Fruit fly (Drosophila melanogaster) whole organism, prepupa: ENCODE measurements around the gene mRpL13.

Source experiments
- CG10631 ChIP-seq: fragments of 200-800 bp; sonication (Bioruptor generic); optimal IDR thresholded peaks from 2 replicates; lab custom pipeline; 2016; ENCODE audit warnings: missing biosample characterization, missing genetic modification characterization
- CG11294 ChIP-seq: fragments of 200-800 bp; sonication (Bioruptor generic); IDR thresholded peaks from 2 replicates; pipeline ENCODE4 v1.3.6; 2022; ENCODE audit warnings: missing biosample characterization, missing genetic modification characterization
- CG11762 ChIP-seq: fragments of 200-800 bp; sonication (Bioruptor generic); optimal IDR thresholded peaks from 3 replicates; lab custom pipeline; 2016; ENCODE audit warnings: missing biosample characterization, missing genetic modification characterization; ENCODE audit not compliant: insufficient read depth
- CG15336 ChIP-seq: fragments of 200-800 bp; sonication (Bioruptor generic); IDR thresholded peaks from 2 replicates; pipeline ENCODE4 v1.3.6; 2022; ENCODE audit warnings: missing biosample characterization, missing genetic modification characterization
- CG16779 ChIP-seq: fragments of 200-800 bp; sonication (Bioruptor generic); optimal IDR thresholded peaks from 3 replicates; lab custom pipeline; 2017; ENCODE audit warnings: missing biosample characterization, mild to moderate bottlenecking, missing genetic modification characterization
- CG3032 ChIP-seq: fragments of 200-800 bp; optimal IDR thresholded peaks from 2 replicates; lab custom pipeline; 2019; ENCODE audit warnings: missing biosample characterization, mild to moderate bottlenecking, missing genetic modification characterization, moderate library complexity
- CG32006 ChIP-seq: fragments of 200-800 bp; sonication (Bioruptor generic); optimal IDR thresholded peaks from 3 replicates; lab custom pipeline; 2017; ENCODE audit warnings: missing biosample characterization, mild to moderate bottlenecking, missing genetic modification characterization
- CG34406 ChIP-seq: fragments of 200-800 bp; sonication (Bioruptor generic); optimal IDR thresholded peaks from 3 replicates; lab custom pipeline; 2016; ENCODE audit warnings: missing biosample characterization, missing genetic modification characterization
- CG6163 ChIP-seq: fragments of 200-800 bp; sonication (Bioruptor generic); IDR thresholded peaks from 3 replicates; pipeline ENCODE4 v1.3.6; 2022; ENCODE audit warnings: missing biosample characterization, missing genetic modification characterization
- CG6276 ChIP-seq: fragments of 200-800 bp; sonication (Bioruptor generic); optimal IDR thresholded peaks from 2 replicates; lab custom pipeline; 2017; ENCODE audit warnings: missing biosample characterization, mild to moderate bottlenecking, missing genetic modification characterization
- CG6808 ChIP-seq: fragments of 200-800 bp; sonication (Bioruptor generic); optimal IDR thresholded peaks from 3 replicates; lab custom pipeline; 2017; ENCODE audit warnings: missing biosample characterization, missing genetic modification characterization, mild to moderate bottlenecking, moderate library complexity, missing genetic modification reagents
- CG8319 ChIP-seq: fragments of 200-800 bp; sonication (Bioruptor generic); optimal IDR thresholded peaks from 3 replicates; lab custom pipeline; 2016; ENCODE audit warnings: missing biosample characterization, missing genetic modification characterization
- CG8632 ChIP-seq: fragments of 200-800 bp; sonication (Bioruptor generic); optimal IDR thresholded peaks from 3 replicates; lab custom pipeline; 2016; ENCODE audit warnings: missing biosample characterization, missing genetic modification characterization
- Eip78C ChIP-seq: fragments of 200-800 bp; sonication (Bioruptor generic); peaks from one replicate; lab custom pipeline; 2016; ENCODE audit warnings: missing biosample characterization, missing genetic modification characterization
- Eip93F ChIP-seq: fragments of 200-800 bp; sonication (Bioruptor generic); optimal IDR thresholded peaks from 2 replicates; lab custom pipeline; 2016; ENCODE audit warnings: missing biosample characterization, mild to moderate bottlenecking, missing genetic modification characterization
- Ets21C ChIP-seq: fragments of 200-800 bp; sonication (Bioruptor generic); optimal IDR thresholded peaks from 3 replicates; lab custom pipeline; 2016; ENCODE audit warnings: missing biosample characterization, missing genetic modification characterization
- Gug ChIP-seq: fragments of 200-800 bp; sonication (Bioruptor generic); IDR thresholded peaks from 2 replicates; pipeline ENCODE4 v1.3.6; 2022; ENCODE audit warnings: missing biosample characterization, missing genetic modification characterization
- Hr39 ChIP-seq: fragments of 200-800 bp; sonication (Bioruptor generic); optimal IDR thresholded peaks from 2 replicates; lab custom pipeline; 2016; ENCODE audit warnings: missing biosample characterization, missing genetic modification characterization
- Hr4 ChIP-seq: fragments of 200-800 bp; sonication (Bioruptor generic); optimal IDR thresholded peaks from 3 replicates; lab custom pipeline; 2016; ENCODE audit warnings: missing biosample characterization, missing genetic modification characterization
- Met ChIP-seq: fragments of 200-800 bp; sonication (Bioruptor generic); optimal IDR thresholded peaks from 3 replicates; lab custom pipeline; 2016; ENCODE audit warnings: missing biosample characterization, missing genetic modification characterization
- OdsH ChIP-seq: fragments of 200-800 bp; sonication (Bioruptor generic); optimal IDR thresholded peaks from 3 replicates; lab custom pipeline; 2016; ENCODE audit warnings: missing biosample characterization, missing genetic modification characterization
- Smox ChIP-seq: fragments of 200-800 bp; sonication (Bioruptor generic); optimal IDR thresholded peaks from 3 replicates; lab custom pipeline; 2016; ENCODE audit warnings: missing biosample characterization, missing genetic modification characterization
- Sox14 ChIP-seq: fragments of 200-800 bp; sonication (Bioruptor generic); optimal IDR thresholded peaks from 3 replicates; lab custom pipeline; 2016; ENCODE audit warnings: missing biosample characterization, missing genetic modification characterization
- Sox15 ChIP-seq: fragments of 200-800 bp; sonication (Bioruptor generic); optimal IDR thresholded peaks from 3 replicates; lab custom pipeline; 2016; ENCODE audit warnings: missing biosample characterization, missing genetic modification characterization
- achi ChIP-seq: fragments of 200-800 bp; sonication (Bioruptor generic); optimal IDR thresholded peaks from 3 replicates; lab custom pipeline; 2016; ENCODE audit warnings: missing biosample characterization, missing genetic modification characterization
- acj6 ChIP-seq: fragments of 200-800 bp; sonication (Bioruptor generic); optimal IDR thresholded peaks from 3 replicates; lab custom pipeline; 2016; ENCODE audit warnings: missing biosample characterization, missing genetic modification characterization
- cyc ChIP-seq: fragments of 200-800 bp; sonication (Bioruptor generic); optimal IDR thresholded peaks from 3 replicates; lab custom pipeline; 2016; ENCODE audit warnings: missing biosample characterization, missing genetic modification characterization
- dac ChIP-seq: fragments of 200-800 bp; sonication (Bioruptor generic); optimal IDR thresholded peaks from 2 replicates; lab custom pipeline; 2017; ENCODE audit warnings: missing biosample characterization, mild to moderate bottlenecking, missing genetic modification characterization
- dsx ChIP-seq: fragments of 200-800 bp; optimal IDR thresholded peaks from 3 replicates; lab custom pipeline; 2019; ENCODE audit warnings: missing biosample characterization, mild to moderate bottlenecking, missing genetic modification characterization, moderate library complexity; ENCODE audit not compliant: poor library complexity, severe bottlenecking
- eg ChIP-seq: fragments of 200-800 bp; sonication (Bioruptor generic); IDR thresholded peaks from 3 replicates; pipeline ENCODE4 v1.3.6; 2022; ENCODE audit warnings: missing biosample characterization, missing genetic modification characterization
- esn ChIP-seq: fragments of 200-800 bp; sonication (Bioruptor generic); optimal IDR thresholded peaks from 2 replicates; lab custom pipeline; 2016; ENCODE audit warnings: missing biosample characterization, mild to moderate bottlenecking, missing genetic modification characterization, moderate library complexity
- fd59A ChIP-seq: fragments of 200-800 bp; sonication (Bioruptor generic); optimal IDR thresholded peaks from 2 replicates; lab custom pipeline; 2017; ENCODE audit warnings: missing biosample characterization, mild to moderate bottlenecking, missing genetic modification characterization, missing genetic modification reagents
- fd85E ChIP-seq: fragments of 200-800 bp; sonication (Bioruptor generic); optimal IDR thresholded peaks from 3 replicates; lab custom pipeline; 2016; ENCODE audit warnings: missing biosample characterization, missing genetic modification characterization
- fkh ChIP-seq: fragments of 200-800 bp; sonication (Bioruptor generic); optimal IDR thresholded peaks from 3 replicates; lab custom pipeline; 2017; ENCODE audit warnings: missing biosample characterization, mild to moderate bottlenecking, missing genetic modification characterization, moderate library complexity
- lz ChIP-seq: fragments of 200-800 bp; sonication (Bioruptor generic); optimal IDR thresholded peaks from 3 replicates; lab custom pipeline; 2016; ENCODE audit warnings: missing biosample characterization, missing genetic modification characterization
- net ChIP-seq: fragments of 200-800 bp; sonication (Bioruptor generic); optimal IDR thresholded peaks from 3 replicates; lab custom pipeline; 2016; ENCODE audit warnings: missing biosample characterization, missing genetic modification characterization
- salr ChIP-seq, 2 experiments: fragments of 200-800 bp; sonication (Bioruptor generic); optimal IDR thresholded peaks; 3 replicates each; lab custom pipeline; 2016 to 2018; ENCODE audit warnings: missing biosample characterization in 2 of 2, missing genetic modification characterization in 2 of 2, mild to moderate bottlenecking in 1 of 2
- spab ChIP-seq: fragments of 200-800 bp; sonication (Bioruptor generic); optimal IDR thresholded peaks from 2 replicates; lab custom pipeline; 2017; ENCODE audit warnings: missing biosample characterization, mild to moderate bottlenecking, missing genetic modification characterization, missing genetic modification reagents
- ss ChIP-seq, 2 experiments: fragments of 200-800 bp; sonication (Bioruptor generic); optimal IDR thresholded peaks; 2 replicates in 1 of 2; 3 replicates in 1 of 2; lab custom pipeline; 2017 to 2018; ENCODE audit warnings: mild to moderate bottlenecking in 2 of 2, missing biosample characterization in 2 of 2, missing genetic modification characterization in 2 of 2, moderate library complexity in 1 of 2
- svp ChIP-seq: fragments of 200-800 bp; sonication (Bioruptor generic); peaks from one replicate; lab custom pipeline; 2016; ENCODE audit warnings: missing biosample characterization, missing genetic modification characterization
- topi ChIP-seq: fragments of 200-800 bp; sonication (Bioruptor generic); optimal IDR thresholded peaks from 3 replicates; lab custom pipeline; 2016; ENCODE audit warnings: missing biosample characterization, missing genetic modification characterization
- vri ChIP-seq: fragments of 200-800 bp; sonication (Bioruptor generic); optimal IDR thresholded peaks from 3 replicates; lab custom pipeline; 2016; ENCODE audit warnings: missing biosample characterization, mild to moderate bottlenecking, missing genetic modification characterization

Gene mRpL13

DNA sequence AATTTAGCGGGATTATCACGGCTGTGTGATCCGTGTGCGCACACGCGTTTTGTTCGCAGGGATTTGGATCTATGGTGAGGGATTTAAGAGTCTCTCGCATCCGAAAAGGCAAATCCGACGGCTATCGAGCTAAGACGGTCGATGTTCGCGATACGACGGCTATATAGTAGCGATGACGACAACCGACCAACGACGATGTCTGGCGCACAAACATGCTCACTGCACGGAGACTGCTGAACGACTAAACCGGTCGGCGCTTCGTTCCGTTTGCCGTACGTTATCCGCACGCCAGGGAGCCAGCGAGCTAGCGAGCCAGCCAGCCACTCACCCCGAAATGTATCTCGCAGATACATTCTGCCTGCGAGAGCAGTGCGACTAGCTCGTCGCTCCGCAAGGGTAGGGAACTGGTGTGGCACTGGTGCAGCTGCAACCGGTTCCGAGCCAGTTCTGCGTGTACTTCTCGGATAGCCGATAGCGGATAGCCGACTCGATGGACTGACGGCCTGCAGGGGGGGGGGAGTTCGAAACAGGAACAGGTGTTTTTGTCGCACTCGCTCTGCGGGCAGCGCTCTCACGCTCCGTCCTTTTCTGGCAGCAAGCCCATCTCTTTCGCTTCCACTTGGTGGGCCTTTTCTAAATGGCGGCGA lies 22.1 kb upstream of the mRpL13 start, which contains the start of gene tup (continued):
- TF ChIP-seq dac (GFP tag; lab: Kevin White, UChicago) (no peak), achi (GFP tag; lab: Kevin White, UChicago) (peak; percentile 19), acj6 (GFP tag; lab: Kevin White, UChicago) (no peak), lz (GFP tag; lab: Kevin White, UChicago) (no peak), spab (no peak), cyc (GFP tag; lab: Kevin White, UChicago) (no peak), Hr39 (GFP tag; lab: Kevin White, UChicago) (no peak), Eip93F (GFP tag; lab: Kevin White, UChicago) (no peak), CG34406 (GFP tag; lab: Kevin White, UChicago) (no peak)

DNA sequence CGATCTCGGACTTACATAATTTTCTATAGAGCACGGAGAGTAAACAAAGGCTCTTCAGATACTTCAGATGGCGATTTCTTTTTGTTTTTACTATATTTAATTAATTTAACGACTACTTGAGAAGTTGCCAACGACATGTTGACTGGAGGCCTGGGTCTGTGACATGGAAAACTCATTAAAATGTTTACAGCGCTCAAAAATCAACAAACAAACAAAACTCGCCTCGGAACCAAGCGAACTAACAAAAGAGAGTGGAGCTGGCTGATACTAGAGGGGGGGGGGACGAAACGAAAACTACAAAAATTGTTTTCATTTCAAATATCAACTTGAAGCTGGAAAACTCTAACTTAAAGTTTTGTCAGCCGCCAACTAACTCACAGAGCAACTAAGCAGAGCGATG lies 19.4 kb upstream of the mRpL13 start:
- no peak for TF ChIP-seq CG11294 (GFP tag; lab: Robert Waterston, UW)
- peak; percentile 84 for TF ChIP-seq fkh (GFP tag; lab: Kevin White, UChicago)
- no peak for TF ChIP-seq CG16779 (tag; lab: Kevin White, UChicago)
- no peak for TF ChIP-seq CG8632
- TF ChIP-seq CG6808, result no peak

DNA sequence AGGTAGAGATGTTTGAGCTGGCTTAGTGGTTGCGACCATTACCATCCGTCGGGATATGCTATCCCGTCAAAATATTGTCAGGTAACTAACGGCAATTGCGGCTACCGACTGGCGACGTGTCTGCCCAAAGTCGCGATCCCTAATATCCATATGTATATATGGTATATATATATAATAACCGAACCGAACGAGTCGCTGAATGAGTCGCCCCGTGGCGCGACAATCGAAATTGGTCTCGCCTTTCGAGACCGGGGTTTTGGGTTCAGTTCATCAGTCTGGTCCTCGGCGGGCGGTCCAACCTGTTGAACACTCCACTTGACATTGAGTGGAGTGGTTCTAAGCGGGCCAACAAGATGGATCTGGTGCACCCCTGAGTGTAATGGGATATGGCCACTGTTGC lies 16.2 kb upstream of the mRpL13 start:
- TF ChIP-seq fkh (GFP tag; lab: Kevin White, UChicago) (no peak), Sox14 (no peak), lz (GFP tag; lab: Kevin White, UChicago) (no peak), CG8319 (no peak), cyc (GFP tag; lab: Kevin White, UChicago) (no peak), eg (GFP tag; lab: Robert Waterston, UW) (no peak), CG11762 (GFP tag; lab: Kevin White, UChicago) (no peak), CG8632 (no peak), dsx (GFP tag; lab: Kevin White, UChicago) (no peak), CG15336 (no peak), CG34406 (GFP tag; lab: Kevin White, UChicago) (no peak), CG3032 (tag; lab: Kevin White, UChicago) (no peak), Ets21C (GFP tag; lab: Kevin White, UChicago) (no peak), CG6276 (GFP tag; lab: Kevin White, UChicago) (no peak), Eip78C (GFP tag; lab: Kevin White, UChicago) (no peak), OdsH (no peak), CG32006 (no peak), net (GFP tag; lab: Kevin White, UChicago) (no peak)
- TF ChIP-seq, all 60 proteins: peak for 0

- TF ChIP-seq CG32006 (no peak), ss (GFP tag; optimal IDR thresholded peaks at IDR 0.05; lab: Kevin White, UChicago) (no peak), topi (peak; percentile 30), cyc (GFP tag; lab: Kevin White, UChicago) (peak; percentile 32), CG10631 (GFP tag; lab: Kevin White, UChicago) (no peak), spab (no peak), Gug (GFP tag; lab: Robert Waterston, UW) (no peak), esn (GFP tag; lab: Kevin White, UChicago) (peak; percentile 53), CG11762 (GFP tag; lab: Kevin White, UChicago) (no peak), Hr39 (GFP tag; lab: Kevin White, UChicago) (peak; percentile 36), lz (GFP tag; lab: Kevin White, UChicago) (peak; percentile 33), CG6808 (no peak), CG3032 (tag; lab: Kevin White, UChicago) (no peak), fd59A (GFP tag; lab: Kevin White, UChicago) (peak; percentile 6), CG8319 (no peak), Eip78C (GFP tag; lab: Kevin White, UChicago) (peak; percentile 45), Ets21C (GFP tag; lab: Kevin White, UChicago) (peak; percentile 34), Sox15 (no peak), fd85E (GFP tag; lab: Kevin White, UChicago) (no peak), acj6 (GFP tag; lab: Kevin White, UChicago) (peak; percentile 1), Smox (GFP tag; lab: Kevin White, UChicago) (peak; percentile 43), Hr4 (GFP tag; lab: Kevin White, UChicago) (no peak), CG6276 (GFP tag; lab: Kevin White, UChicago) (no peak), Met (GFP tag; lab: Kevin White, UChicago) (peak; percentile 44), achi (GFP tag; lab: Kevin White, UChicago) (peak; percentile 6), salr (GFP tag; optimal IDR thresholded peaks at IDR 0.05; lab: Kevin White, UChicago) (no peak), Sox14 (no peak), CG8632 (no peak), CG6163 (GFP tag; lab: Robert Waterston, UW) (no peak), vri (GFP tag; lab: Kevin White, UChicago) (no peak), svp (GFP tag; lab: Kevin White, UChicago) (peak; percentile 76)
Observed at dm6 chr2L:18871822-18872221, 12.8 kb upstream of the mRpL13 start.
